Worm (Caenorhabditis elegans): Measurements from ENCODE around the gene plk-3.

Gene plk-3

DNA sequence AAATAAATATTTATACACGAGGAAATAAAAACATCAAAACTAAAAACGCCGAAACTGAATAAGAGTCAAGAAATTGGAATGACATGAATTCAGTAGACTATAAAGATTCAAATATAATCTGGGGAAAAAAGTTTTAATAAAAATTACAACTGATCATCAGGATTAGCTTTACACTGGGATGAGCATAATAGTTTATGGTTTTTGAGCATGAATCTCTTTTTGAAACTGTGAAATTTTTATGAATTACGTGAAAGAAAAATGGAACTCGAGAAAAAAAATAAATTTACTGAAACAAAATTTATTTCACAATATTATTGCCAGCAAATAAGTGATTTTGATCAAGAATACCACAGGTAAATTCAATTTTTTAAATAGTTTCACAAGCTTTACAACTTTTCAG is 25.5 kb downstream of the plk-3 start, which contains the start of gene B0496.2:
B0496.2 (plus strand) TSS at position 301 of the 400 bp plus-strand sequence.
- TF ChIP-seq hlh-1 (tag; optimal IDR thresholded peaks at IDR 0.05) (no peak), nhr-28 (tag; optimal IDR thresholded peaks at IDR 0.05) (no peak), mab-5 (tag; optimal IDR thresholded peaks at IDR 0.05) (no peak), snpc-4 (tag; optimal IDR thresholded peaks at IDR 0.05) (no peak), lsy-2 (tag; optimal IDR thresholded peaks at IDR 0.05) (no peak), ces-1 (GFP tag; optimal IDR thresholded peaks at IDR 0.05) (no peak), ceh-43 (GFP tag; optimal IDR thresholded peaks at IDR 0.05) (no peak), lin-13 (tag; optimal IDR thresholded peaks at IDR 0.05) (no peak), ceh-39 (tag; optimal IDR thresholded peaks at IDR 0.05) (no peak), elt-3 (tag; optimal IDR thresholded peaks at IDR 0.05) (no peak), blmp-1 (tag; optimal IDR thresholded peaks at IDR 0.05) (no peak), pha-4 (tag; optimal IDR thresholded peaks at IDR 0.05) (no peak), elt-1 (tag; optimal IDR thresholded peaks at IDR 0.05; ENCODE audit: borderline replicate concordance, insufficient read depth) (no peak), unc-62 (GFP tag; optimal IDR thresholded peaks at IDR 0.05) (no peak), sptf-1 (tag; optimal IDR thresholded peaks at IDR 0.05) (no peak), bed-3 (GFP tag; optimal IDR thresholded peaks at IDR 0.05) (no peak)

ce11 chrIV:7445995-7446394 is 27.0 kb downstream of the plk-3 start, which contains the start of gene B0496.1:
Gene B0496.1, plus strand, starts transcription at chrIV:7446295.
- no peak for TF ChIP-seq lin-13 (tag; optimal IDR thresholded peaks at IDR 0.05)
- no peak for TF ChIP-seq drap-1 (GFP tag; optimal IDR thresholded peaks at IDR 0.05)
- no peak for TF ChIP-seq zip-8 (tag; optimal IDR thresholded peaks at IDR 0.05)
- TF ChIP-seq lin-32 (GFP tag; optimal IDR thresholded peaks at IDR 0.05), result no peak
- no peak for TF ChIP-seq nhr-12 (tag; optimal IDR thresholded peaks at IDR 0.05)
- no peak for TF ChIP-seq snpc-4 (tag; optimal IDR thresholded peaks at IDR 0.05)
- no peak for TF ChIP-seq sem-2 (GFP tag; optimal IDR thresholded peaks at IDR 0.05)
- no peak for TF ChIP-seq nhr-76 (tag; optimal IDR thresholded peaks at IDR 0.05)
- no peak for TF ChIP-seq ztf-11 (tag; optimal IDR thresholded peaks at IDR 0.05)
- TF ChIP-seq ceh-83 (GFP tag; optimal IDR thresholded peaks at IDR 0.05), result no peak
- TF ChIP-seq nhr-2 (tag; optimal IDR thresholded peaks at IDR 0.05), result no peak
- TF ChIP-seq mls-2 (tag; optimal IDR thresholded peaks at IDR 0.05), result no peak
- no peak for TF ChIP-seq elt-1 (tag; optimal IDR thresholded peaks at IDR 0.05; ENCODE audit: borderline replicate concordance, insufficient read depth)
- TF ChIP-seq unc-62 (GFP tag; optimal IDR thresholded peaks at IDR 0.05), result no peak
- TF ChIP-seq pha-4 (tag; optimal IDR thresholded peaks at IDR 0.05), result no peak
- no peak for TF ChIP-seq nhr-28 (tag; optimal IDR thresholded peaks at IDR 0.05)

DNA sequence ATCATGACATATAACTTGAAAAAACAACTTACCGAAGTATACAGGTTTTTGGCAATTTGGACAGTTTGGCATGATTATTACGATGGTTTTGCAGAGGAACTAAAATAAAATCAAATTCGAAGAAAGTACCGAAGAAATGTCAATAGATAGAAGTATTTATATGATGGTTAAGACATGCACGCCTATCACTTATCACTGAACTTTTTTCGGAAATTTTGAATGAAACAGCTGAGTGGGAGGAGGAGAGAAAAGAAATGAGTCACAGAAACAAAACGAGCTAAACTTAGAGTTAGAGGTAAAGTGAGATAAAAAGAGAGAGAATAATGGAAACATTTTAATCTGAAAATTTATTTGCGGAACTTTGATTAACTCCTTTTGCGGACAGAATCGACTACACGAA is 27.8 kb downstream of the plk-3 start, which contains the start of gene valv-1:
valv-1 (minus strand) TSS at position 101 of the 400 bp plus-strand sequence.
- TF ChIP-seq pha-4 (tag; optimal IDR thresholded peaks at IDR 0.05), result no peak
- TF ChIP-seq lin-32 (GFP tag; optimal IDR thresholded peaks at IDR 0.05), result no peak
- no peak for TF ChIP-seq mab-5 (tag; optimal IDR thresholded peaks at IDR 0.05)
- no peak for TF ChIP-seq nhr-76 (tag; optimal IDR thresholded peaks at IDR 0.05)
- TF ChIP-seq ceh-43 (GFP tag; optimal IDR thresholded peaks at IDR 0.05), result no peak
- no peak for TF ChIP-seq nhr-28 (tag; optimal IDR thresholded peaks at IDR 0.05)
- no peak for TF ChIP-seq lsy-2 (tag; optimal IDR thresholded peaks at IDR 0.05)
- no peak for TF ChIP-seq ham-2 (GFP tag; optimal IDR thresholded peaks at IDR 0.05)
- TF ChIP-seq elt-1 (tag; optimal IDR thresholded peaks at IDR 0.05; ENCODE audit: borderline replicate concordance, insufficient read depth), result no peak

DNA sequence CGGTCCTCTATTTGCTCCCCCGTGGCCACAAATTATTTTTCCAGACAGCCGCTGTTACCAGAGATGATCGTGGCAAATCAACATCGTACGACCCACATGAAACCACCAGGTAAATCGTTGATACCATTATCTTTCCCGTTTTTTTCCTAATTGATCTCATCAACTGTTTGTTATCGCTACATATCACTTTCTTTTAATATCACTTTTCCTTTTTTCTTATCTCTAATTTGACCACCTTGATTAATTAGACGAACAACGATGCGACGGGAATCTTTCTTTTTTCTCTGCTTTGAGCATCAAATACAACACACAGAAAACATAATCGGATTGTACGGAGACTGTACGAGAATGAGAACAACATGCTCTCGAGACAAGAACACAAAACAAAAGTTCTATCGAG is 32.8 kb downstream of the plk-3 start:
- TF ChIP-seq ztf-11 (tag; optimal IDR thresholded peaks at IDR 0.05), result no peak

- no peak for TF ChIP-seq nhr-2 (tag; optimal IDR thresholded peaks at IDR 0.05)
- no peak for TF ChIP-seq ces-1 (GFP tag; optimal IDR thresholded peaks at IDR 0.05)
- no peak for TF ChIP-seq hlh-1 (tag; optimal IDR thresholded peaks at IDR 0.05)
- TF ChIP-seq cnd-1 (tag; optimal IDR thresholded peaks at IDR 0.05), result no peak
- TF ChIP-seq sptf-1 (tag; optimal IDR thresholded peaks at IDR 0.05), result no peak
- no peak for TF ChIP-seq lin-13 (tag; optimal IDR thresholded peaks at IDR 0.05)
- TF ChIP-seq ztf-11 (tag; optimal IDR thresholded peaks at IDR 0.05), result no peak
Measured at ce11 chrIV:7439377-7439776, 33.6 kb downstream of the plk-3 start.

DNA sequence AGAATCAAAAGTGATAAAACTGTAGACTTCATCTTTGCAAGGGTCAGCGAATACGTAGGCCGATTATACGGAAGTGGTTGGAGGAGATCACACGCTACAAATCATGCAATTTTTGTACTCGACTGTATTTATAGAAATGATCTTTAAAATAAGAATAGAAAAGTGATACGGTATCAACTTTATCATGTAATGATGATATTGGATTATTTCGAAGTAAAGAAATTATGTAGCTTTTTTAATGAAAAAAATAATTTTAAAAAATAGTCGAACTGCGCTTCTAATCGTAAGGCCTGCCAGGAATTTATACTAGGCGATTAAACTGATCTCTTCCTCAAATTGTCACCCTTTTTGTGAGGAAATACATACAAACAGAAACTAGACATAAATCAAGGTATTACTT is 39.2 kb downstream of the plk-3 start, which contains the start of gene B0496.11:
B0496.11 (minus strand) TSS at position 101 of the 400 bp plus-strand sequence.
- no peak for TF ChIP-seq ceh-83 (GFP tag; optimal IDR thresholded peaks at IDR 0.05)
- TF ChIP-seq unc-120 (tag; optimal IDR thresholded peaks at IDR 0.05; ENCODE audit: poor library complexity, severe bottlenecking), result no peak
- TF ChIP-seq mab-5 (tag; optimal IDR thresholded peaks at IDR 0.05), result no peak
- TF ChIP-seq ceh-43 (GFP tag; optimal IDR thresholded peaks at IDR 0.05), result no peak
- no peak for TF ChIP-seq cnd-1 (tag; optimal IDR thresholded peaks at IDR 0.05)
- TF ChIP-seq blmp-1 (tag; optimal IDR thresholded peaks at IDR 0.05), result no peak
- no peak for TF ChIP-seq hlh-1 (tag; optimal IDR thresholded peaks at IDR 0.05)
- no peak for TF ChIP-seq elt-1 (tag; optimal IDR thresholded peaks at IDR 0.05; ENCODE audit: borderline replicate concordance, insufficient read depth)
- no peak for TF ChIP-seq sem-2 (GFP tag; optimal IDR thresholded peaks at IDR 0.05)
